Fruit fly (Drosophila melanogaster) whole organism: ENCODE results near the gene CG43732.

Experiments
- CG8478 ChIP-seq: fragments of >200 bp; optimal IDR thresholded peaks from 2 replicates; lab custom pipeline; 2018; ENCODE audit warnings: inconsistent platforms
- Dll ChIP-seq: fragments of >200 bp; optimal IDR thresholded peaks from 2 replicates; lab custom pipeline; 2017

DNA sequence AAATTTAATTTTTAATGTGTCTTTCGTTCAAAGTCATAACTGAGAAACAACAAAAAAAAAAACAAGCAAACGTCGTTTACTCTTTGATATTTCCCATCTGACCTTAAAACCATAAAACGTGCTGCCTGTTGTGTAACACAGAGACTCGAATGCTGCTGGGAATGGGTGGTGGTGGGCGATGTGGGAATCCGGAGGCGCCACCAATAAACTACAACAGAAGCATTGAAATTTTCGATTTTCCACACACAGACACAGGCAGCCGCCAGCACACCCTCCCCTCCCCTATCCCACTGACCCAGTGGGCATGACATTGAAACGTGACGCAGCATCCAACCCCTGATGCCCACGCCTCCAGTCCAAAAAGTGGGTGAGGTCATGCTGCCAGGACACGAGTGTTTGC, 39.7 kb upstream of the CG43732 start:
- TF ChIP-seq Dll (no peak), CG8478 (lab: Kevin White, UChicago) (no peak)
